Fruit fly (Drosophila melanogaster): ENCODE measurements around the gene ome.
A peak's percentile ranks its signal among the peaks of the same experiment; 100 is the strongest.

Gene ome

DNA sequence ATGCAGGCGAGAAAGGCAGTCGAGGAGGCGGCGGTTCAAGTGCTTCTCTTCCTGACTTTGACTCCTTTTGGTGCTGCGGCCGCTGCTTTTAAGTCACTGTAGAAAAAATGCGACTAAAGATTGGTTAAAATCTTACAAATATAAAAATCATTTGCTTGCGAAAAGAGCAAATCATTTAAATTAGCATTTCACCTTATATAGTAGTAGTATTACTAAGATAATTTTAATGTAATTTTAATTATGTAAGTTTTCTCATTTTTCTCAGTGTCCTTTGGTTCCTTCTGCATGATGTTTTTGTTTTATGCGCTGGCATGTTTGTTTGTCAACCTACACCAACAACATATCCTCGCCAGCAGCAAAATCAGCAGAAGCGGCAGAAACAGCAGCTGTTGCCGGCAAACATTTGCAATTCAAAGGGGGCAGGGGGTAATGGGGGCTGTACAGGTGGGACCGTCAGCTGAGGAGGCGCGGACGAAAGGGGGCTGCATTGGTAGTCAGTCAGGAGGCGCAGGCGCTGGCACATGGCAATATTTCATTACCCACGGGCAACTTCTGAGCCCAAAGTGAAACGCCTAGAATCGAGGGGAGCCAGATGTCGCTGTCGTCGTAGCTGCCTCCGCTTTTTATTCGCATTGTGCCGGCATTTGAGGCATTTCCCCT, 25.3 kb upstream of the ome start:
- TF ChIP-seq CG1832 (GFP tag; optimal IDR thresholded peaks at IDR 0.05) = no peak
- no peak for TF ChIP-seq zfh1 (GFP tag; IDR thresholded peaks at IDR 0.05)
- TF ChIP-seq CG6689 (GFP tag; IDR thresholded peaks at IDR 0.05) = no peak
- TF ChIP-seq ham (GFP tag; IDR thresholded peaks at IDR 0.05) = no peak
- TF ChIP-seq CG8478 (optimal IDR thresholded peaks at IDR 0.05) = no peak
- no peak for TF ChIP-seq Mes4 (GFP tag; optimal IDR thresholded peaks at IDR 0.05)
- no peak for TF ChIP-seq nerfin-1 (tag; optimal IDR thresholded peaks at IDR 0.05)
- no peak for TF ChIP-seq CG7928 (GFP tag; optimal IDR thresholded peaks at IDR 0.05)
- TF ChIP-seq Awh (GFP tag; IDR thresholded peaks at IDR 0.05) = no peak
- TF ChIP-seq ttk (GFP tag; IDR thresholded peaks at IDR 0.05) = no peak
- TF ChIP-seq Med (GFP tag) = peak; percentile 13
- TF ChIP-seq crol (GFP tag; IDR thresholded peaks at IDR 0.05) = peak; percentile 57; the same call in 1 of the 2 replicates
- TF ChIP-seq Rx (GFP tag; IDR thresholded peaks at IDR 0.05) = no peak
- no peak for TF ChIP-seq peb (GFP tag; IDR thresholded peaks at IDR 0.05)
- peak; percentile 18 for TF ChIP-seq dmrt11E (tag; optimal IDR thresholded peaks at IDR 0.05)
- no peak for TF ChIP-seq pum (GFP tag; optimal IDR thresholded peaks at IDR 0.05)
- peak; percentile 72 for TF ChIP-seq Drgx (GFP tag; IDR thresholded peaks at IDR 0.05)
- no peak for TF ChIP-seq seq (GFP tag; IDR thresholded peaks at IDR 0.05)
- TF ChIP-seq ind (GFP tag; optimal IDR thresholded peaks at IDR 0.05) = no peak
- TF ChIP-seq Scr (GFP tag; IDR thresholded peaks at IDR 0.05; ENCODE audit: partially characterized antibody) = no peak
- TF ChIP-seq CG17802 (tag; optimal IDR thresholded peaks at IDR 0.05) = no peak
- no peak for TF ChIP-seq sd (tag; optimal IDR thresholded peaks at IDR 0.05)
- TF ChIP-seq stwl (tag; optimal IDR thresholded peaks at IDR 0.05) = no peak
- TF ChIP-seq CG14710 (tag; optimal IDR thresholded peaks at IDR 0.05) = no peak
- no peak for TF ChIP-seq croc (GFP tag; conservative IDR thresholded peaks at IDR 0.05)
- TF ChIP-seq Taf1 (GFP tag; IDR thresholded peaks at IDR 0.05) = no peak
- TF ChIP-seq CG14050 (GFP tag; IDR thresholded peaks at IDR 0.05) = no peak
- no peak for TF ChIP-seq dpn (GFP tag; optimal IDR thresholded peaks at IDR 0.05)
- TF ChIP-seq lov (optimal IDR thresholded peaks at IDR 0.05) = no peak
- no peak for TF ChIP-seq lov (GFP tag; IDR thresholded peaks at IDR 0.05)
- no peak for TF ChIP-seq Jarid2 (GFP tag; optimal IDR thresholded peaks at IDR 0.05)
- TF ChIP-seq CG7839 (tag; optimal IDR thresholded peaks at IDR 0.05) = no peak
- no peak for TF ChIP-seq Atf3 (GFP tag; optimal IDR thresholded peaks at IDR 0.05)
- no peak for TF ChIP-seq CG3995 (GFP tag; optimal IDR thresholded peaks at IDR 0.05)
- no peak for TF ChIP-seq CG11504 (tag; optimal IDR thresholded peaks at IDR 0.05)
- TF ChIP-seq GATAe (GFP tag; conservative IDR thresholded peaks at IDR 0.05) = no peak
- TF ChIP-seq CG4424 (GFP tag; optimal IDR thresholded peaks at IDR 0.05) = no peak
- TF ChIP-seq CG17361 (GFP tag; IDR thresholded peaks at IDR 0.05) = no peak
- TF ChIP-seq Chrac-16 (GFP tag; optimal IDR thresholded peaks at IDR 0.05) = no peak
- no peak for TF ChIP-seq sob (GFP tag; IDR thresholded peaks at IDR 0.05)
- no peak for TF ChIP-seq Lim3 (GFP tag; IDR thresholded peaks at IDR 0.05)
- no peak for TF ChIP-seq Atf6 (GFP tag; IDR thresholded peaks at IDR 0.05)
- TF ChIP-seq gem (tag; optimal IDR thresholded peaks at IDR 0.05) = peak; percentile 17
- no peak for TF ChIP-seq CG33557 (GFP tag; optimal IDR thresholded peaks at IDR 0.05)
- no peak for TF ChIP-seq en (GFP tag; optimal IDR thresholded peaks at IDR 0.05)
- TF ChIP-seq corto (GFP tag; optimal IDR thresholded peaks at IDR 0.05) = peak; percentile 32
- TF ChIP-seq chif (GFP tag; optimal IDR thresholded peaks at IDR 0.05) = no peak
- no peak for TF ChIP-seq Dad (GFP tag; optimal IDR thresholded peaks at IDR 0.05)
- no peak for TF ChIP-seq CG6254 (GFP tag; optimal IDR thresholded peaks at IDR 0.05)
- TF ChIP-seq lab (GFP tag; optimal IDR thresholded peaks at IDR 0.05) = no peak
- TF ChIP-seq CG4360 (GFP tag; IDR thresholded peaks at IDR 0.05) = 0 out of 2 replicates have a peak, but pooled peaks have one; percentile 11
- no peak for TF ChIP-seq bigmax (GFP tag; optimal IDR thresholded peaks at IDR 0.05)

All from whole organism, embryonic.